Fruit fly (Drosophila melanogaster) whole organism: Measurements from ENCODE around the gene mib2.

ENCODE experiments used
- CG8478 ChIP-seq: fragments of >200 bp; optimal IDR thresholded peaks from 2 replicates; lab custom pipeline; 2018; ENCODE audit warnings: inconsistent platforms
- Dll ChIP-seq: fragments of >200 bp; optimal IDR thresholded peaks from 2 replicates; lab custom pipeline; 2017
- EcR ChIP-seq, 2 experiments: fragments of >200 bp; optimal IDR thresholded peaks; 2 replicates each; lab custom pipeline; 2017; ENCODE audit warnings: missing biosample characterization in 2 of 2, missing genetic modification characterization in 2 of 2, missing genetic modification reagents in 2 of 2
- pan ChIP-seq: fragments of >200 bp; optimal IDR thresholded peaks from 2 replicates; lab custom pipeline; 2017
- psq ChIP-seq: fragments of >200 bp; optimal IDR thresholded peaks from 2 replicates; lab custom pipeline; 2017
- usp ChIP-seq: fragments of >200 bp; optimal IDR thresholded peaks from 2 replicates; lab custom pipeline; 2017; ENCODE audit warnings: missing biosample characterization, missing genetic modification characterization, mixed read lengths

mib2 gene

DNA sequence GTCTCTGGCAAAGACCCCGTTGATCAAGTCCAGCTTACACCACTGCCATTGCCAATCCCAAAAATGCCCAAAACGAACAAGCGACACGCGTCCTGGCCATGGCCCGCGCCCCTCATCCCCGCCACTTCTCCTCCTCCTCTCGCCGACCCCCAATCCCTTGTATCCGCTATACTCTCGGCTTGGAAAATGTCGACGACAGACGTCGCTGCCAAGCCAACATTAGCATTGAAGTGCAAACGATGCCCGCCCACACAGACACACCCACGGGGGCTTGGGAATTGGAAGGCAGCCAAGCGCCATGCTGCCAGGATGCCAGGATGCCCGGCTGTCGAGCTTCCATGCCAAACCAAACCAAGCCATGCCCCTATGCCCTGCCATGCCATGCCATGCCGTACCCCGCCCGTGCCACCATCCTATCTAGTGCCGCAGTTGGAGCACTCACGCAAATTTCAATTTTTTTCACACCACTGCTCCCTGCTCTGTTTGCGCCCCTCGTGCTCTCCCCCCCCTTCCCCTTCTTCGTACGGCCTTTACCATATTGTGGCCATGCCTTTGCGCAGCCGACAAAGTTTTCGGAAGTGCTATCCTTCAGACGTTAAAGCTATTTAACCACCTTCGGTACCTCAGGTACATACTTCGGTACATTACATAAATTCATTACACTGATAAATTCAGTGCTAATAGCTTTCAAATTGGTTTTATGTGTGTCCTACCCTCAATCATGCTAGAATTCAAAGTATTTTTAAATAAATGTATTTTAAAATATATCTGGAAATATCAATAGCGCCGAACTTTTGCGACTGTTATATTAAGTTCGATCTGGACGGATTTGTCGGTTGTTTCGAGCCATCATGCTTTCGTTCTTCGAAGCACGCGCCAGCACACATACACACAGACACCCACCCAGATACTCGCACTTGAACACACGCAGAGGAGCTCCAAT lies 12.7 kb upstream of the mib2 start:
- no peak for TF ChIP-seq CG8478 (lab: Kevin White, UChicago)
- no peak for TF ChIP-seq EcR (GFP tag; optimal IDR thresholded peaks at IDR 0.05; lab: Kevin White, UChicago)
- no peak for TF ChIP-seq psq (lab: Kevin White, UChicago)
- TF ChIP-seq pan (lab: Kevin White, UChicago) = no peak
- no peak for TF ChIP-seq Dll (lab: Kevin White, UChicago)
- no peak for TF ChIP-seq usp (GFP tag; lab: Kevin White, UChicago)

DNA sequence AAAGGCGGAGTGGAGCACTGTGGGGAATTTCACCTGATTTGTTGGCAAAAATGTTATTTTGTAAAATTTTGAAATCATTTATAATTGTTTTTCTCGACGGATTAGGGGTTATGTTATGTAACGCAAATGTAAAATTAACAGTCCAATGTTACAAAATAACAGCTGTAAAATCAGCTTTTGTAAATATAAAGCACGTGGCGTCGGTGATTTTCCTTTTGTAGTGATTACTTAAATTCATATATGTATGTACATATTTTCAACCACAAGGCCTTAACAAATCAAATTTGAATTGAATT lies 12.1 kb upstream of the mib2 start, which contains the start of gene CG15172:
Gene CG15172 (plus strand): TSS at position 197 of the 296 bp plus-strand sequence.
- TF ChIP-seq CG8478 (lab: Kevin White, UChicago) = no peak
- TF ChIP-seq Dll (lab: Kevin White, UChicago) = no peak
- TF ChIP-seq psq (lab: Kevin White, UChicago) = no peak
- no peak for TF ChIP-seq EcR (GFP tag; optimal IDR thresholded peaks at IDR 0.05; lab: Kevin White, UChicago)
- TF ChIP-seq usp (GFP tag; lab: Kevin White, UChicago) = no peak
- no peak for TF ChIP-seq pan (lab: Kevin White, UChicago)

DNA sequence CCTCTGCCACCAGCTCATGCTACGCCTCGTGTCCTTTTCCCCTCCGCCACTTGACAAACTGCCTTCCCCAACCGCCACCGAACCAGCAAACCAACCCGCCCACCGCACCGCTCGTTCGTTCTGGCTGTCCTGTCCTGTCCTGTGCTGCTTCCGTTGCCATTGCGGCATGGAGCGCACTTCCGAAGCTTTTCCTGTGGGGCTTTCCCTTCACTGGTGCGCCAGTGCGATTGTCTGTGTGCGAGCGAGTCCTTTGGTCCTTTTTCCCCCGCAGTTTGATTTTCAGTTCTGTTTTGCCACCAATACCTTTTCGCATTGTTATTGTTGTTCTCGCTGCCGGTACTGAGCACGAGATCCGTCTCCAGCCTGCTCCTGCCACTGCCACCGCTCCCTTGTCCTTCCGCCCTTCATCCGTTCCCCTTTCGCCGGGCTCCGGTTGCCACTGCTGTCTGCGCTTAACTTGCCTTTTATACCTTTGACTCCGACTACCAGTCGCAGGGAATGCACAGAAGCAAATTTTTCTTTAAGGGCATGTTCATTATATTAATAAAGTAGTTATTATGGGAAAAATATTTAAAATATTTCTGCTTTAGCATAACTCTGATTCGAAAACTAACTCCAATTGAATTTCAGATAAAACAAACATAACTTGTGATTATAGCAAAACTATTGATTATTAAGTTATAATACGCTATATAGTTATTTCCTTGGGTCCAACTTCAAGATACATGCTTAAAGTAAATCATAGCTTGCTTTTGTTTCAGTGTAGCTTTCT lies 10.1 kb upstream of the mib2 start:
- no peak for TF ChIP-seq pan (lab: Kevin White, UChicago)
- no peak for TF ChIP-seq EcR (GFP tag; optimal IDR thresholded peaks at IDR 0.05; lab: Kevin White, UChicago)
- no peak for TF ChIP-seq CG8478 (lab: Kevin White, UChicago)
- no peak for TF ChIP-seq usp (GFP tag; lab: Kevin White, UChicago)
- TF ChIP-seq Dll (lab: Kevin White, UChicago) = no peak
- no peak for TF ChIP-seq psq (lab: Kevin White, UChicago)

DNA sequence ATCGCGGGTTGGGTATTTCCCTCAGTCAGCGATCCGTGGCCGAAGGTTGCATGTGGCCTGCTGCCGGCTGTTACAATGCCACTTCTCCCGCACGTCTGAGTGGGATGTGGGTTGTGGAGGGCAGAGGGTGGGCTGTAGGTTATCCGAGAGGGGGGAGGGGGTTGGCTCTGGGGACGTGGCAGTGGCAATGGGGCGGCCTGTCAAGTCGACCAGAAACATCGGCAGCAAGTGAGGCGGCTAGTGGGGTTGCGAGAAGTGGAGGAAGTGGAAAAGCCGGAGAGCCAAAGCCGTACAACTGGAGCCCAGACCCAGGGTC lies 9.5 kb upstream of the mib2 start:
- TF ChIP-seq Dll (lab: Kevin White, UChicago) (no peak), pan (lab: Kevin White, UChicago) (no peak), EcR (GFP tag; optimal IDR thresholded peaks at IDR 0.05; lab: Kevin White, UChicago) (no peak), CG8478 (lab: Kevin White, UChicago) (no peak), psq (lab: Kevin White, UChicago) (no peak), usp (GFP tag; lab: Kevin White, UChicago) (no peak)

DNA sequence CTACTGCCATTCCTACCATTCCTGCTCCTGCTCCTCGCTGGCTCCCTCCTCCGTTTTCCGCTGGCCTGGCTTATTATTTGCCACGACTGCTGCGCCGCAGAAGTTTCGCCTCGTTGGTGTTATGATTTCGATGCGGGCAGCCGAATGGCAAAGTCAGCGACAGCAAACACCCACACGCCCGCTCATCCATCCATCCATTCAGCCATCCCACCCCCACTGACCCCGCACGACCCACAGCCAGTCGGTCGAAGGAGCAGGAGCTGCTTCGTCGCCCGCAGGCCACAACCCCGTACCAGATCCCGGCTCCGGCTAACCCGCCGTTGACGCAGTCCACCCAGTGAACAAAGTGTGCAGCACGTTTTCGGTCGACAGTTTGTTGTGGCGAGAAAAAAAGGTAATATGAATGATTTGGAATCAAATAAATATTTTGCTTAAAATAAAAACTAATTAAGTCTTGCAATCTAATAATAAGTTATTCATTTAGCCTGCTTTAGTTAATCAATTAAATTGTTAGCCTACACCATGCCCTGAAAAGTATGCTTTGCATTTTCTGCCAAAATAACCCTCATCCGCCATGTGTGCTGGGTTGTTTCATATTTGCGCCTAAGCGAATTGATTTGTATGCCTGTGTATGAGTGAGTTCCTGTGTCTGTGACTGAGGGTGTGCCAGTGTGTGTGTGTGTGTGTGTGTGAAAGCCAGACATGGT lies 7.6 kb upstream of the mib2 start:
- no peak for TF ChIP-seq EcR (GFP tag; optimal IDR thresholded peaks at IDR 0.05; lab: Kevin White, UChicago)
- no peak for TF ChIP-seq Dll (lab: Kevin White, UChicago)

DNA sequence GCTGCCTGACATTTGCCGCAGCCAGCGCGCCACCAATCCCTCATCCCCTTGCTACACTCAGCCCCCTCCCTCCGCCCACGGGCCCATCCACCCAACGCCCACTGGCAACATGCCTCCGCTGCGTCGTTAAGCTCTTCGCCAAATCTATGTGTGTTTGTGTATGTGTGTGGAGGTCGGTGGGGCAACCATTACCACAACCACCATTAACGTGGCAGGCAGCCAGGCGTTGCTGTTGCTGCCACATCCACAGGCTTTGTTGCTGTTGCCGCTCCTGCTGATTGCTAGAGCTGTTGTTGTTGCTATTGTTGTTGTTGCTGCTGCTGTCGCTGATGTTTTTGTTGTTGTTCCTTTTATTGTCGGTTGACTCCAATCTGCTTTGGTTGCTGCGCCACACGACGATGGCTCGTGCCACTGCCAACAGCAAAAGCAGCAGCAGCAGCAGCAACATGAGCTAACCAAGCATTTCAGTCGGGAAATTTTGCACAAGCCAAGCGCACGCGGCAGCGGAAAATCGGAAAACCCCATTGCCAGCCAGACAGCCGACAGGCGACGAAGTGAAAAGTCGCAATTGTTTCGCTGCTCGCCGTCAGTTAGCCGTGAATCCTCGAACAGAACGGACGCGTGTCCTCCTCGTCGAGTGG lies 6.9 kb upstream of the mib2 start, which contains the start of gene Sidpn:
Gene Sidpn (plus strand): TSS at position 465 of the 641 bp plus-strand sequence.
- TF ChIP-seq usp (GFP tag; lab: Kevin White, UChicago) (no peak), Dll (lab: Kevin White, UChicago) (no peak), psq (lab: Kevin White, UChicago) (no peak)

DNA sequence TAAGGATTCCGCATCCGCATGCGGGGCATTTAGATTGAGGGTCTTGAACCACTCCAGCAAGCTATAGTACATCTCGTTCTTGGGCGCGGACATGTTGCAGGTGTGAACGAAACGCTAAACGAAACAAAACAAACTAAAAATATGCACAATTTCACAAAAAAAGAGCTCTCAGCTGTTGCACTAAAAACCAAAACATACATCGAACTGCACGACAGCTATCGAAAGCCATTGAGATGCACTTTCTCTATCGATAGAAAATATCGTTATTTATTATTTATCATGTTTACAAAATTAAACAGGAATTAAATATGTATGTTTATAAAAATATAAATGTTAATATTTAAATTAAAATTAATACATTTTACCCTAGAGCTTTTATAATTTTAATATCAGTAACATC lies 956 bp upstream of the mib2 start, which contains the start of gene hook:
Gene hook (minus strand): TSS at position 211 of the 400 bp plus-strand sequence.
- TF ChIP-seq Dll (lab: Kevin White, UChicago) (no peak), pan (lab: Kevin White, UChicago) (no peak), EcR (GFP tag; optimal IDR thresholded peaks at IDR 0.05; lab: Kevin White, UChicago) (no peak), usp (GFP tag; lab: Kevin White, UChicago) (no peak), psq (lab: Kevin White, UChicago) (no peak), CG8478 (lab: Kevin White, UChicago) (no peak)

DNA sequence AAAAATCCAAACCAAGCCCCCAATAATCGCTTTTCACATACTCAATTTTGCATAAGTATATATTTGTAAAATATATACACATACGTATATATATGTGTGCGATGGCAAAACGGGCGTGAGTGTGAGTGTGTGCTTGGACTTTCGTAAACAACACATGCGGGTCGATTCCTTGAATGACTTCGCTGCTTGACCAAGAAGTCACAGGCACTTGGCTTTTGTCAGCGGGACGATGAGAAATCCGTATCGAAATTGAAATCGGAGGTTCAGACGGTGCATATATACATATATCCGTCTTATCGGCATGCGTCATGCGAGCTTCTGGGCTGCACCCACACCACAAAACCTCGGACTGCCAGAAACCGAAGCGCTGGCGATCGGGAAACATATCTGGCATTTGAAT lies 769 bp downstream of the mib2 start:
- no peak for TF ChIP-seq pan (lab: Kevin White, UChicago)
- TF ChIP-seq psq (lab: Kevin White, UChicago) = no peak
- no peak for TF ChIP-seq CG8478 (lab: Kevin White, UChicago)
- TF ChIP-seq Dll (lab: Kevin White, UChicago) = no peak
- TF ChIP-seq EcR (GFP tag; optimal IDR thresholded peaks at IDR 0.05; lab: Kevin White, UChicago) = no peak
- no peak for TF ChIP-seq usp (GFP tag; lab: Kevin White, UChicago)

DNA sequence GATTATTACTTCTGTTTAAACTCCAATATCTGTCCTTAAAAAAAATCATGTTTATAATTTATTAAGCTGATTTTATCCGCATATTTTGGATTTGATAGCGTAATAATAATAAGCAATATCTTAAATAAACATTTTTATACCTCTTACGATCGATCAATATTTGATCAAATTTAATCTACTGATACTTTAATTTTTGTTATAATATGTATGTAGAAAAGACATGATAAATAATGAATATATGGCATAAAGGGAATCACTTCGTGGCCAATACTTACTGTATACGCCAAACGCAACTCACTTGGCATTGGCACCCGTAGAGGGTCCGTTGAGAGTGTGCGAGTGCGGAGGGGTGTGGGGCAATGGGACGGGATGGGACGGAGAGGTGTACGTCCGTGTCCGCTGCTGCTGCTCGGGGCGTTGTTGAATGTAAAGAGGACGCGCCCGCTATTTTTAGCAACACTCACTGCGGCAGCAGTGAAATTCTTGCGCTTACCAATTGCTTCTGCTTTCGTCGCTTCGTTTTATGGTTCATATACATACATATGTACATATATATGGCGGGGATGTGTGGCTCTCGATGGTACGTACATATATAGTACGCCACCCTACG lies 2.0 kb downstream of the mib2 start:
- TF ChIP-seq EcR (GFP tag; optimal IDR thresholded peaks at IDR 0.05; lab: Kevin White, UChicago) = no peak
- TF ChIP-seq Dll (lab: Kevin White, UChicago) = no peak

DNA sequence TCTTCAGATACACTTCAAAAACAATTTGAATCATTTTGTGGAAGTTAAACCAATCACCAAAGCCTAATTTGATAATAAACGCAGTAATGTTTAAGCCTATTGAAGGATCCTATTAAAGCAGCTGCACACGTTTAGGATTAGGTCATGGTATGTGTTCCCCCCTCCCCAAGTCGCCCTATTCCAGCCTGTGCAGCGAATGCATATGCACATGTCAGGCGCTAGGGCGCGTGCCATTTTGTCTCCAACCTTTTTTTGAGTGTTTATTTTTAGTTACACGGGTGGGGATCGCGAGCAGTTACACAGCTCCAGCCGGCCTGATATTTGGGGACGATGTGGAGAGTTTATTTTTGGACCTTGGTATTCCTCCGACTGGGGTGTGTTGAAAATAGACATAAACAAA lies 2.8 kb downstream of the mib2 start:
- TF ChIP-seq EcR (GFP tag; optimal IDR thresholded peaks at IDR 0.05; lab: Kevin White, UChicago) = no peak
- TF ChIP-seq Dll (lab: Kevin White, UChicago) = no peak
